Fruit fly (Drosophila melanogaster) whole organism, prepupa: ENCODE data around the gene CG13930.

Experiments
- Blimp-1 ChIP-seq: fragments of 200-800 bp; sonication (Bioruptor generic); optimal IDR thresholded peaks from 3 replicates; lab custom pipeline; 2017; ENCODE audit warnings: missing biosample characterization, missing genetic modification characterization, mild to moderate bottlenecking, moderate library complexity, missing genetic modification reagents
- CG10631 ChIP-seq: fragments of 200-800 bp; sonication (Bioruptor generic); optimal IDR thresholded peaks from 2 replicates; lab custom pipeline; 2016; ENCODE audit warnings: missing biosample characterization, missing genetic modification characterization
- CG10669 ChIP-seq: fragments of 200-800 bp; sonication (Bioruptor generic); optimal IDR thresholded peaks from 3 replicates; lab custom pipeline; 2018; ENCODE audit warnings: missing biosample characterization, mild to moderate bottlenecking, missing genetic modification characterization, moderate library complexity
- CG11762 ChIP-seq: fragments of 200-800 bp; sonication (Bioruptor generic); optimal IDR thresholded peaks from 3 replicates; lab custom pipeline; 2016; ENCODE audit warnings: missing biosample characterization, missing genetic modification characterization; ENCODE audit not compliant: insufficient read depth
- CG11902 ChIP-seq: fragments of 200-800 bp; sonication (Bioruptor generic); optimal IDR thresholded peaks from 3 replicates; lab custom pipeline; 2016; ENCODE audit warnings: missing biosample characterization, missing genetic modification characterization
- CG15336 ChIP-seq: fragments of 200-800 bp; sonication (Bioruptor generic); IDR thresholded peaks from 2 replicates; pipeline ENCODE4 v1.3.6; 2022; ENCODE audit warnings: missing biosample characterization, missing genetic modification characterization
- CG1621 ChIP-seq: fragments of 200-800 bp; sonication (Bioruptor generic); optimal IDR thresholded peaks from 3 replicates; lab custom pipeline; 2018; ENCODE audit warnings: missing biosample characterization, mild to moderate bottlenecking, missing genetic modification characterization
- CG16779 ChIP-seq: fragments of 200-800 bp; sonication (Bioruptor generic); optimal IDR thresholded peaks from 3 replicates; lab custom pipeline; 2017; ENCODE audit warnings: missing biosample characterization, mild to moderate bottlenecking, missing genetic modification characterization
- CG31627 ChIP-seq: fragments of 200-800 bp; sonication (Bioruptor generic); optimal IDR thresholded peaks from 3 replicates; lab custom pipeline; 2016; ENCODE audit warnings: missing biosample characterization, missing genetic modification characterization
- CG32006 ChIP-seq: fragments of 200-800 bp; sonication (Bioruptor generic); optimal IDR thresholded peaks from 3 replicates; lab custom pipeline; 2017; ENCODE audit warnings: missing biosample characterization, mild to moderate bottlenecking, missing genetic modification characterization
- CG3919 ChIP-seq: fragments of 200-800 bp; sonication (Bioruptor generic); optimal IDR thresholded peaks from 3 replicates; lab custom pipeline; 2016; ENCODE audit warnings: missing biosample characterization, missing genetic modification characterization
- CG4318 ChIP-seq: fragments of 200-800 bp; sonication (Bioruptor generic); optimal IDR thresholded peaks from 3 replicates; lab custom pipeline; 2017; ENCODE audit warnings: missing biosample characterization, mild to moderate bottlenecking, missing genetic modification characterization
- CG6163 ChIP-seq: fragments of 200-800 bp; sonication (Bioruptor generic); IDR thresholded peaks from 3 replicates; pipeline ENCODE4 v1.3.6; 2022; ENCODE audit warnings: missing biosample characterization, missing genetic modification characterization
- CG6276 ChIP-seq: fragments of 200-800 bp; sonication (Bioruptor generic); optimal IDR thresholded peaks from 2 replicates; lab custom pipeline; 2017; ENCODE audit warnings: missing biosample characterization, mild to moderate bottlenecking, missing genetic modification characterization
- CG6854 ChIP-seq: fragments of 200-800 bp; sonication (Bioruptor generic); optimal IDR thresholded peaks from 2 replicates; lab custom pipeline; 2017; ENCODE audit warnings: missing biosample characterization, mild to moderate bottlenecking, missing genetic modification characterization
- CG7368 ChIP-seq: fragments of 200-800 bp; sonication (Bioruptor generic); optimal IDR thresholded peaks from 3 replicates; lab custom pipeline; 2016; ENCODE audit warnings: missing biosample characterization, missing genetic modification characterization
- CG8119 ChIP-seq: fragments of 200-800 bp; sonication (Bioruptor generic); IDR thresholded peaks from 3 replicates; pipeline ENCODE4 v1.3.6; 2022; ENCODE audit warnings: missing biosample characterization, missing genetic modification characterization
- CG8319 ChIP-seq: fragments of 200-800 bp; sonication (Bioruptor generic); optimal IDR thresholded peaks from 3 replicates; lab custom pipeline; 2016; ENCODE audit warnings: missing biosample characterization, missing genetic modification characterization
- CG8632 ChIP-seq: fragments of 200-800 bp; sonication (Bioruptor generic); optimal IDR thresholded peaks from 3 replicates; lab custom pipeline; 2016; ENCODE audit warnings: missing biosample characterization, missing genetic modification characterization
- CG9139 ChIP-seq: fragments of 200-800 bp; sonication (Bioruptor generic); optimal IDR thresholded peaks from 3 replicates; lab custom pipeline; 2017; ENCODE audit warnings: missing biosample characterization, mild to moderate bottlenecking, missing genetic modification characterization
- Eip75B ChIP-seq: fragments of 200-800 bp; sonication (Bioruptor generic); optimal IDR thresholded peaks from 3 replicates; lab custom pipeline; 2016; ENCODE audit warnings: missing biosample characterization, missing genetic modification characterization
- Eip78C ChIP-seq: fragments of 200-800 bp; sonication (Bioruptor generic); peaks from one replicate; lab custom pipeline; 2016; ENCODE audit warnings: missing biosample characterization, missing genetic modification characterization
- Eip93F ChIP-seq: fragments of 200-800 bp; sonication (Bioruptor generic); optimal IDR thresholded peaks from 2 replicates; lab custom pipeline; 2016; ENCODE audit warnings: missing biosample characterization, mild to moderate bottlenecking, missing genetic modification characterization
- Ets21C ChIP-seq: fragments of 200-800 bp; sonication (Bioruptor generic); optimal IDR thresholded peaks from 3 replicates; lab custom pipeline; 2016; ENCODE audit warnings: missing biosample characterization, missing genetic modification characterization
- Ets96B ChIP-seq: fragments of 200-800 bp; optimal IDR thresholded peaks from 2 replicates; lab custom pipeline; 2019; ENCODE audit warnings: missing biosample characterization, mild to moderate bottlenecking, missing genetic modification characterization, moderate library complexity
- Gug ChIP-seq: fragments of 200-800 bp; sonication (Bioruptor generic); IDR thresholded peaks from 2 replicates; pipeline ENCODE4 v1.3.6; 2022; ENCODE audit warnings: missing biosample characterization, missing genetic modification characterization
- Hr4 ChIP-seq: fragments of 200-800 bp; sonication (Bioruptor generic); optimal IDR thresholded peaks from 3 replicates; lab custom pipeline; 2016; ENCODE audit warnings: missing biosample characterization, missing genetic modification characterization
- Lpt ChIP-seq: fragments of 200-800 bp; sonication (Bioruptor generic); optimal IDR thresholded peaks from 3 replicates; lab custom pipeline; 2016; ENCODE audit warnings: missing biosample characterization, missing genetic modification characterization
- Met ChIP-seq: fragments of 200-800 bp; sonication (Bioruptor generic); optimal IDR thresholded peaks from 3 replicates; lab custom pipeline; 2016; ENCODE audit warnings: missing biosample characterization, missing genetic modification characterization
- OdsH ChIP-seq: fragments of 200-800 bp; sonication (Bioruptor generic); optimal IDR thresholded peaks from 3 replicates; lab custom pipeline; 2016; ENCODE audit warnings: missing biosample characterization, missing genetic modification characterization
- Smox ChIP-seq: fragments of 200-800 bp; sonication (Bioruptor generic); optimal IDR thresholded peaks from 3 replicates; lab custom pipeline; 2016; ENCODE audit warnings: missing biosample characterization, missing genetic modification characterization
- Sox102F ChIP-seq: fragments of 200-800 bp; sonication (Bioruptor generic); optimal IDR thresholded peaks from 2 replicates; lab custom pipeline; 2016; ENCODE audit warnings: missing biosample characterization, mild to moderate bottlenecking, missing genetic modification characterization
- Sox14 ChIP-seq: fragments of 200-800 bp; sonication (Bioruptor generic); optimal IDR thresholded peaks from 3 replicates; lab custom pipeline; 2016; ENCODE audit warnings: missing biosample characterization, missing genetic modification characterization
- Sox15 ChIP-seq: fragments of 200-800 bp; sonication (Bioruptor generic); optimal IDR thresholded peaks from 3 replicates; lab custom pipeline; 2016; ENCODE audit warnings: missing biosample characterization, missing genetic modification characterization
- acj6 ChIP-seq: fragments of 200-800 bp; sonication (Bioruptor generic); optimal IDR thresholded peaks from 3 replicates; lab custom pipeline; 2016; ENCODE audit warnings: missing biosample characterization, missing genetic modification characterization
- dac ChIP-seq: fragments of 200-800 bp; sonication (Bioruptor generic); optimal IDR thresholded peaks from 2 replicates; lab custom pipeline; 2017; ENCODE audit warnings: missing biosample characterization, mild to moderate bottlenecking, missing genetic modification characterization
- dsx ChIP-seq: fragments of 200-800 bp; optimal IDR thresholded peaks from 3 replicates; lab custom pipeline; 2019; ENCODE audit warnings: missing biosample characterization, mild to moderate bottlenecking, missing genetic modification characterization, moderate library complexity; ENCODE audit not compliant: poor library complexity, severe bottlenecking
- eg ChIP-seq: fragments of 200-800 bp; sonication (Bioruptor generic); IDR thresholded peaks from 3 replicates; pipeline ENCODE4 v1.3.6; 2022; ENCODE audit warnings: missing biosample characterization, missing genetic modification characterization
- esn ChIP-seq: fragments of 200-800 bp; sonication (Bioruptor generic); optimal IDR thresholded peaks from 2 replicates; lab custom pipeline; 2016; ENCODE audit warnings: missing biosample characterization, mild to moderate bottlenecking, missing genetic modification characterization, moderate library complexity
- fd59A ChIP-seq: fragments of 200-800 bp; sonication (Bioruptor generic); optimal IDR thresholded peaks from 2 replicates; lab custom pipeline; 2017; ENCODE audit warnings: missing biosample characterization, mild to moderate bottlenecking, missing genetic modification characterization, missing genetic modification reagents
- fkh ChIP-seq: fragments of 200-800 bp; sonication (Bioruptor generic); optimal IDR thresholded peaks from 3 replicates; lab custom pipeline; 2017; ENCODE audit warnings: missing biosample characterization, mild to moderate bottlenecking, missing genetic modification characterization, moderate library complexity
- lz ChIP-seq: fragments of 200-800 bp; sonication (Bioruptor generic); optimal IDR thresholded peaks from 3 replicates; lab custom pipeline; 2016; ENCODE audit warnings: missing biosample characterization, missing genetic modification characterization
- net ChIP-seq: fragments of 200-800 bp; sonication (Bioruptor generic); optimal IDR thresholded peaks from 3 replicates; lab custom pipeline; 2016; ENCODE audit warnings: missing biosample characterization, missing genetic modification characterization
- salr ChIP-seq, 2 experiments: fragments of 200-800 bp; sonication (Bioruptor generic); optimal IDR thresholded peaks; 3 replicates each; lab custom pipeline; 2016 to 2018; ENCODE audit warnings: missing biosample characterization in 2 of 2, missing genetic modification characterization in 2 of 2, mild to moderate bottlenecking in 1 of 2
- spab ChIP-seq: fragments of 200-800 bp; sonication (Bioruptor generic); optimal IDR thresholded peaks from 2 replicates; lab custom pipeline; 2017; ENCODE audit warnings: missing biosample characterization, mild to moderate bottlenecking, missing genetic modification characterization, missing genetic modification reagents
- ss ChIP-seq, 2 experiments: fragments of 200-800 bp; sonication (Bioruptor generic); optimal IDR thresholded peaks; 2 replicates in 1 of 2; 3 replicates in 1 of 2; lab custom pipeline; 2017 to 2018; ENCODE audit warnings: mild to moderate bottlenecking in 2 of 2, missing biosample characterization in 2 of 2, missing genetic modification characterization in 2 of 2, moderate library complexity in 1 of 2
- svp ChIP-seq: fragments of 200-800 bp; sonication (Bioruptor generic); peaks from one replicate; lab custom pipeline; 2016; ENCODE audit warnings: missing biosample characterization, missing genetic modification characterization
- topi ChIP-seq: fragments of 200-800 bp; sonication (Bioruptor generic); optimal IDR thresholded peaks from 3 replicates; lab custom pipeline; 2016; ENCODE audit warnings: missing biosample characterization, missing genetic modification characterization
- vri ChIP-seq: fragments of 200-800 bp; sonication (Bioruptor generic); optimal IDR thresholded peaks from 3 replicates; lab custom pipeline; 2016; ENCODE audit warnings: missing biosample characterization, mild to moderate bottlenecking, missing genetic modification characterization

Gene CG13930

dm6 chr3L:1711218-1711617, 38.7 kb upstream of the CG13930 start (continued):
- TF ChIP-seq CG4318 (GFP tag; lab: Kevin White, UChicago) (no peak), Met (GFP tag; lab: Kevin White, UChicago) (peak; percentile 4), CG32006 (no peak), Hr4 (GFP tag; lab: Kevin White, UChicago) (no peak), eg (GFP tag; lab: Robert Waterston, UW) (no peak), CG11762 (GFP tag; lab: Kevin White, UChicago) (no peak), CG6276 (GFP tag; lab: Kevin White, UChicago) (no peak), fkh (GFP tag; lab: Kevin White, UChicago) (no peak), ss (GFP tag; optimal IDR thresholded peaks at IDR 0.05; lab: Kevin White, UChicago) (no peak), Smox (GFP tag; lab: Kevin White, UChicago) (no peak), vri (GFP tag; lab: Kevin White, UChicago) (no peak), CG10669 (GFP tag; lab: Kevin White, UChicago) (no peak), dsx (GFP tag; lab: Kevin White, UChicago) (no peak), Eip78C (no peak)

- peak; percentile 11 for TF ChIP-seq esn (GFP tag; lab: Kevin White, UChicago)
- peak; percentile 50; the same call in 1 of the 3 replicates for TF ChIP-seq CG8119 (GFP tag; lab: Robert Waterston, UW)
- TF ChIP-seq net (GFP tag; lab: Kevin White, UChicago), result no peak
- no peak for TF ChIP-seq Lpt (GFP tag; lab: Kevin White, UChicago)
- TF ChIP-seq Ets96B (tag; lab: Kevin White, UChicago), result peak; percentile 41
- TF ChIP-seq Sox14, result peak; percentile 23
- TF ChIP-seq Sox102F (GFP tag; lab: Kevin White, UChicago), result no peak
- TF ChIP-seq CG6163, result peak; percentile 58; the same call in 1 of the 3 replicates
- no peak for TF ChIP-seq CG6854 (GFP tag; lab: Kevin White, UChicago)
- peak; percentile 5 for TF ChIP-seq CG11902
- peak; percentile 46 for TF ChIP-seq Blimp-1 (GFP tag; lab: Kevin White, UChicago)
- TF ChIP-seq CG31627 (GFP tag; lab: Kevin White, UChicago), result peak; percentile 33
- TF ChIP-seq dac (GFP tag; lab: Kevin White, UChicago), result no peak
- no peak for TF ChIP-seq CG9139 (GFP tag; lab: Kevin White, UChicago)
- peak; percentile 37 for TF ChIP-seq CG32006
- TF ChIP-seq spab (GFP tag; lab: Kevin White, UChicago), result no peak
- peak; percentile 74 for TF ChIP-seq Eip78C
- TF ChIP-seq CG6276 (GFP tag; lab: Kevin White, UChicago), result no peak
- TF ChIP-seq dsx (GFP tag; lab: Kevin White, UChicago), result no peak
- TF ChIP-seq CG7368 (GFP tag; lab: Kevin White, UChicago), result peak; percentile 15
- peak; percentile 35 for TF ChIP-seq OdsH
- TF ChIP-seq salr (GFP tag; optimal IDR thresholded peaks at IDR 0.05; lab: Kevin White, UChicago), result no peak
- TF ChIP-seq CG10631, result peak; percentile 34
- TF ChIP-seq ss (GFP tag; optimal IDR thresholded peaks at IDR 0.05; lab: Kevin White, UChicago), result no peak
- TF ChIP-seq CG15336, result peak; percentile 34; the same call in 1 of the 2 replicates
- TF ChIP-seq CG3919 (GFP tag; lab: Kevin White, UChicago), result peak; percentile 55
- TF ChIP-seq CG8632, result no peak
- peak; percentile 78 for TF ChIP-seq svp
- peak; percentile 28 for TF ChIP-seq Met (GFP tag; lab: Kevin White, UChicago)
- peak; percentile 46 for TF ChIP-seq lz
- TF ChIP-seq CG8319 (GFP tag; lab: Kevin White, UChicago), result no peak
- TF ChIP-seq CG16779 (tag; lab: Kevin White, UChicago), result no peak
- TF ChIP-seq Eip93F (GFP tag; lab: Kevin White, UChicago), result no peak
- peak; percentile 53 for TF ChIP-seq Eip75B
- TF ChIP-seq CG1621 (tag; lab: Kevin White, UChicago), result peak; percentile 22
- TF ChIP-seq topi (GFP tag; lab: Kevin White, UChicago), result peak; percentile 53
- peak; percentile 34 for TF ChIP-seq acj6 (GFP tag; lab: Kevin White, UChicago)
- no peak for TF ChIP-seq Ets21C
- no peak for TF ChIP-seq fkh (GFP tag; lab: Kevin White, UChicago)
- no peak for TF ChIP-seq CG11762 (GFP tag; lab: Kevin White, UChicago)
- no peak for TF ChIP-seq Gug (GFP tag; lab: Robert Waterston, UW)
- peak; percentile 2 for TF ChIP-seq fd59A (GFP tag; lab: Kevin White, UChicago)
- no peak for TF ChIP-seq Sox15 (GFP tag; lab: Kevin White, UChicago)
These were observed 38.0 kb upstream of the CG13930 start for dm6 chr3L:1710562-1710961.
